Worm (Caenorhabditis elegans): ENCODE results near the gene Y46E12BL.2.

Y46E12BL.2 gene

DNA sequence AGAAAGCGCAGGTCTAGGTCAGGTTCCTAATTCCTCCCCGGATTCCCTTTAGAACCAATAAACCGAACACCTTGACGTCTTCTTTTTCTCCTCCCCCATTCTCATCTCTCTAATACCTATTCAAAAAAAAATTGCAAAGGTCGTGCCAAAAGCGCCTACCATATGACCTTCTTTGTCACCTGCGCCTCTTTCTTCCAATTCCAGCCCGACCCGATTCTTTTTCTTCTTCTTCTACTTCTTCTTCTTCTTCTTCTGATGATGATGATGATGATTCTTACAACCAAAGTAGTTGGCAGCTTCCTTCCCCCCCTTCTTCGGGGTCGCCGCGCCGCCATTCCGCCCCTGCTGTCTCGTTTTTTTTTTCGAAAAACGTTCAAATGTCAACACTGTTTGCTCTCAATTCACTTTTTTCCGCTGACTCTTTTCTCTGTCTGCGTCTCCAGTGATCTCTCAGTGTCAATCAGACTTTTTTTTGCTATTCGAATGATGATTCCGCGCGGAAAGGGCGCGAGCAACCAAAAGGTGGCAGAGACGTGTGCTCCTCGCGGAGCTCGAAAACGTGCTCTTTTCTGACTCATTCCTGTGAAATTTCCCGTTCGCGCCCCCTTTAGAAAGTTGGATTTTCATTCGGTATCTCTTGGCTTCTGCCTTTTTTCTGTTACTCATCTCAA, 29.2 kb upstream of the Y46E12BL.2 start:
- no peak for TF ChIP-seq hlh-8 (tag; optimal IDR thresholded peaks at IDR 0.05)
- no peak for TF ChIP-seq ceh-9 (tag; optimal IDR thresholded peaks at IDR 0.05)
- no peak for TF ChIP-seq ceh-24 (tag; optimal IDR thresholded peaks at IDR 0.05)
- no peak for TF ChIP-seq ceh-19 (GFP tag; optimal IDR thresholded peaks at IDR 0.05)
- no peak for TF ChIP-seq pha-4 (tag; optimal IDR thresholded peaks at IDR 0.05)
- no peak for TF ChIP-seq ceh-30 (tag; optimal IDR thresholded peaks at IDR 0.05)
- no peak for TF ChIP-seq K02D7.2 (tag; optimal IDR thresholded peaks at IDR 0.05)
- no peak for TF ChIP-seq ceh-34 (tag; optimal IDR thresholded peaks at IDR 0.05)
- no peak for TF ChIP-seq tbx-7 (tag; optimal IDR thresholded peaks at IDR 0.05)
- TF ChIP-seq dmd-4 (tag; optimal IDR thresholded peaks at IDR 0.05; ENCODE audit: borderline replicate concordance) = no peak
- TF ChIP-seq hlh-15 (tag; optimal IDR thresholded peaks at IDR 0.05) = no peak
- no peak for TF ChIP-seq ceh-45 (GFP tag; IDR thresholded peaks at IDR 0.05)
- TF ChIP-seq che-1 (tag; optimal IDR thresholded peaks at IDR 0.05) = no peak
- no peak for TF ChIP-seq rnt-1 (tag; optimal IDR thresholded peaks at IDR 0.05)
- TF ChIP-seq C38D4.7 (GFP tag; optimal IDR thresholded peaks at IDR 0.05) = no peak
- TF ChIP-seq elt-2 (tag; optimal IDR thresholded peaks at IDR 0.05) = no peak

DNA sequence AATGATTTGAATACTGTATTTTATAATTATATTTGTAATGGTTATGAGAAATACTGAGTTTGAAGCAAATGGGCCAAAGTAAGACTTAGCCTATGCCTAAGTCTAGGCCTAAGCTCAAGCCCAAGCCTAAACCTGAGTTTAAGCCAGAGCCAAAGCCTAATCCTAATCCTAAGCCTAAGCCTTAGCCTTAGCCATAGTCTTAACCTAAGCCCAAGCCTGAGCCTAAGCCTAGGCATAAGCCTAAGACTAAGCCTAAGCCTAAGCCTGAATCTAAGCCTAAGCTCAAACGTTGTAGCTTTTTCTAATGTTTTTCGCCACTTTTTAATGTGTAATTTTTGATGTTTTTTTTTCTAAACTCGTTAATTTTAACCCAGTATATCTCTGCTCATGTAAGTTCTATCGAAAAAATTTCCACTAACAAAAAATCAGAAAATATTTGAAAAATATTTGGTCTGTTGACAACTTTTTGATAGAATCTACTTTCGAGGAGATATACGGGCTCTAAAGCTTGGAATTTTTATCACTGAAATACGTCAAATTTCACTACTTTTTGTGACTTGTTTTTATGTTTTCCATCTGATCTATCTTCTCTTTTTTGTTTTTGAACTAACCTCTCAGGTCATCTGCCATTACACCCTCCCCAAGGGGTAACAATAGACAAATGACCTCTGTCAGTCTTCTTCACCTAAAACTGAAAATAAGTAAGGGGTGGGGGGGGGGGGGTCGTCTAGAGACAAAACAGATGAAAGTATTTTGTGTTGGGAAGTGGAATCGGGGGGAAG, 28.5 kb upstream of the Y46E12BL.2 start:
- no peak for TF ChIP-seq ceh-18 (tag; optimal IDR thresholded peaks at IDR 0.05)
- TF ChIP-seq ceh-30 (tag; optimal IDR thresholded peaks at IDR 0.05) = no peak
- no peak for TF ChIP-seq ceh-34 (tag; optimal IDR thresholded peaks at IDR 0.05)
- no peak for TF ChIP-seq hlh-15 (tag; optimal IDR thresholded peaks at IDR 0.05)
- TF ChIP-seq ceh-45 (GFP tag; IDR thresholded peaks at IDR 0.05) = no peak
- TF ChIP-seq dve-1 (tag; optimal IDR thresholded peaks at IDR 0.05) = peak; percentile 65
- no peak for TF ChIP-seq unc-86 (tag; optimal IDR thresholded peaks at IDR 0.05)
- no peak for TF ChIP-seq hlh-30 (tag; optimal IDR thresholded peaks at IDR 0.05; ENCODE audit: insufficient read depth)

DNA sequence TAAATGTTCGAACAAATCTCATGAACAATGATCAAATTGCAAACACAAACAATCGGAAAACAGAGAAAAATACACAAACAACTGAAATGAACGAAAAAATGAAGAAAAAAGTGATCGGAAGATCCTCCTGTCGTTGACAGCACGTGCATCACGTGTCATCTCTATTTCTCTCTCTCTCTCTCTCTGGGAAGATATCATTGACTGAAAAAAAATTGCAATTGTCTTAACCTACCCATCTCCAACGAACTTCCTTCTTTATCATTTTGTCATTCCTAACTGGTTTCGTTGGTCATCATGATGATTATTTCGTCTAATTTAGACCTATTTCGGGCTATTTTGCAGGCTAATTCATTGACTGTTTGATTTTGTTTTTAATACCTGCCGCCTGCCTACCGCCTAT, 27.4 kb upstream of the Y46E12BL.2 start:
- no peak for TF ChIP-seq ceh-22 (tag; optimal IDR thresholded peaks at IDR 0.05)

DNA sequence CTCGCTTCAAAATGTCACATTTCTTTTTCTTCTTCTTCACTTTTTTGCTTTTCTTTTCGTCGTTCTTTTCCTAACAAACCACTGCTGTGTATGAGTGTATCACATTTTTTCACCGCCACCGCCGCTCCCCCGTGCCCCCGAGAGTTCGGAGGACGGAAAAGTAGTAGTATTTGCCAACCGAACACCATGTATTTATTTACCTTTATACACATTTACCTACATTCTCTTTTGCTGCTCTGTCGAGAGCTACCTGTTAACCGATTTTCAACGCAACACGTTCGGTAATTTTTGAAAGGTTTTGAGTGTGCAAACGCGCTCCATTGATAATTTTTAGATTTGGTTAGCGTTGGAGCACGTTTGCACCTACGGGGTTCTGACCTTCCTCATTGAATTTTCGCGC, 26.5 kb upstream of the Y46E12BL.2 start:
- TF ChIP-seq ceh-22 (tag; optimal IDR thresholded peaks at IDR 0.05) = no peak
- TF ChIP-seq ztf-16 (tag; optimal IDR thresholded peaks at IDR 0.05) = no peak
- no peak for TF ChIP-seq ceh-9 (tag; optimal IDR thresholded peaks at IDR 0.05)
- no peak for TF ChIP-seq syd-9 (tag; optimal IDR thresholded peaks at IDR 0.05)
- no peak for TF ChIP-seq hlh-30 (tag; optimal IDR thresholded peaks at IDR 0.05; ENCODE audit: insufficient read depth)
- no peak for TF ChIP-seq gmeb-2 (tag; optimal IDR thresholded peaks at IDR 0.05)
- no peak for TF ChIP-seq hlh-15 (tag; optimal IDR thresholded peaks at IDR 0.05)
- TF ChIP-seq che-1 (tag; optimal IDR thresholded peaks at IDR 0.05) = no peak
- TF ChIP-seq pag-3 (tag; optimal IDR thresholded peaks at IDR 0.05; ENCODE audit: borderline replicate concordance) = no peak
- no peak for TF ChIP-seq C38D4.7 (GFP tag; optimal IDR thresholded peaks at IDR 0.05)
- TF ChIP-seq ceh-18 (tag; optimal IDR thresholded peaks at IDR 0.05) = no peak
- no peak for TF ChIP-seq unc-86 (tag; optimal IDR thresholded peaks at IDR 0.05)
- TF ChIP-seq C08G9.2 (tag; optimal IDR thresholded peaks at IDR 0.05) = no peak
- no peak for TF ChIP-seq fkh-6 (tag; optimal IDR thresholded peaks at IDR 0.05)

DNA sequence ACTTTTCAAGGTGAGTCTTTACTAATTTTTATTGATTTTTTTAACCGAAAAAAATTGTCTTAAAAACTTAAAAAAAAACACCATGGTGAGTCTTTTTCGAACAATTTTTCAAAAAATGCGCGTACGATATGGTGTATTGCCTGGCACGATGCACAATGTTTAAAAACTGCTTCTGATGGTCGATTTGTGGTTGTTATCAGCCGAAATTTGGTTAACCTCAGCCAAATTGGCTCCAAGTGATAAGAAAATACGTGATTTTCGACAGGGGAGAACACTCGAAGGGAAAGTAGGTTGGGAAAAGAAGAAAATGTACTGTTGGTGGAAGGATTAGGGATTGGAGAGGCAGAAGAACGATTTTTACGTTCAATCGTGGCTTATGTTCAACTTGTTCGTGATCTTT, 25.2 kb upstream of the Y46E12BL.2 start:
- no peak for TF ChIP-seq unc-3 (GFP tag; conservative IDR thresholded peaks at IDR 0.05)
- TF ChIP-seq unc-3 (tag; optimal IDR thresholded peaks at IDR 0.05) = no peak
- peak; percentile 67 for TF ChIP-seq elt-2 (tag; optimal IDR thresholded peaks at IDR 0.05)

DNA sequence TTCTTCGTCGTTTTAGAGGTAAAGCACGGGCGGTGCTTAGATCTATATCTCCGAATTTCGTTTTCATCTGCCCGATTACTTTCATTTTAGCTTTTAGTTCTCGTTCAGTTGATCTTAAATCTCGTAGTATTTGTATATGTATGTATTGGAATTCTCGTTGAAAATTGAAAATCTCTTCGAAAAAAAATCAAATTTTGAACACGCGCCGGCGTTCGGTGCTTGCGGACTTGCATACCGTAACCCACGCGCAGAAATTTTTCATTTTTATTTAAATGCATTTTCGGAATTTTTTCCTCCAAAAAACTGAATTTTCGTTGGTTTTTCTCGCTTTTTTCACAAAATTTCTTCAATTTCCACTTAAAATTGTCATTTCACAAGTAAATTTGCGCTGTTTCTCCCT, 24.6 kb upstream of the Y46E12BL.2 start:
- TF ChIP-seq ref-2 (tag; optimal IDR thresholded peaks at IDR 0.05) (no peak), npax-4 (tag; optimal IDR thresholded peaks at IDR 0.05) (no peak), F13H6.1 (tag; optimal IDR thresholded peaks at IDR 0.05) (no peak), tbx-7 (tag; optimal IDR thresholded peaks at IDR 0.05) (no peak), ceh-18 (tag; optimal IDR thresholded peaks at IDR 0.05) (no peak), odd-2 (tag; optimal IDR thresholded peaks at IDR 0.05) (no peak), eyg-1 (tag; optimal IDR thresholded peaks at IDR 0.05) (no peak), nfya-1 (tag; optimal IDR thresholded peaks at IDR 0.05) (no peak), pros-1 (tag; optimal IDR thresholded peaks at IDR 0.05) (no peak), elt-4 (tag; optimal IDR thresholded peaks at IDR 0.05) (no peak), pha-4 (tag; optimal IDR thresholded peaks at IDR 0.05) (no peak), ama-1 (optimal IDR thresholded peaks at IDR 0.05) (no peak), ttx-3 (tag; optimal IDR thresholded peaks at IDR 0.05) (no peak), madf-2 (tag; optimal IDR thresholded peaks at IDR 0.05) (no peak), ceh-48 (tag; optimal IDR thresholded peaks at IDR 0.05) (no peak), gmeb-2 (tag; optimal IDR thresholded peaks at IDR 0.05) (no peak)
